Worm (Caenorhabditis elegans) whole organism, L4 larva: ENCODE data around the gene F23H11.2.

Experiments
- F26F4.8 ChIP-seq: fragments of 200-800 bp; sonication (Bioruptor generic); conservative IDR thresholded peaks from 2 replicates; pipeline ENCODE4 v1.3.6; 2022; ENCODE audit warnings: missing genetic modification characterization, missing compliant biosample characterization
- F37D6.2 ChIP-seq: sonication (generic microtip); optimal IDR thresholded peaks from 2 replicates; lab custom pipeline; 2016; ENCODE audit warnings: mild to moderate bottlenecking, missing genetic modification characterization, missing compliant biosample characterization
- F49E8.2 ChIP-seq: sonication (generic microtip); optimal IDR thresholded peaks from 2 replicates; lab custom pipeline; 2016; ENCODE audit warnings: missing compliant biosample characterization, mild to moderate bottlenecking, missing genetic modification characterization, borderline replicate concordance
- R02D3.7 ChIP-seq: fragments of 150-350 bp; sonication (generic microtip); optimal IDR thresholded peaks from 3 replicates; lab custom pipeline; 2014; ENCODE audit warnings: missing biosample characterization, missing genetic modification characterization
- ZK546.5 ChIP-seq, 2 experiments: sonication (generic microtip); optimal IDR thresholded peaks; 2 replicates each; lab custom pipeline; 2017; ENCODE audit warnings: missing biosample characterization in 2 of 2, missing genetic modification characterization in 2 of 2
- aly-2 ChIP-seq: sonication (generic microtip); optimal IDR thresholded peaks from 2 replicates; lab custom pipeline; 2018; ENCODE audit warnings: missing biosample characterization, missing genetic modification characterization
- ama-1 ChIP-seq: fragments of 150-350 bp; optimal IDR thresholded peaks from 2 replicates; lab custom pipeline; 2014; ENCODE audit warnings: inconsistent platforms, mixed read lengths
- ceh-20 ChIP-seq: fragments of 200-800 bp; sonication (Bioruptor generic); IDR thresholded peaks from 2 replicates; pipeline ENCODE4 v1.3.6; 2022; ENCODE audit warnings: missing genetic modification reagents, missing genetic modification characterization, missing compliant biosample characterization
- ceh-28 ChIP-seq: fragments of 150-350 bp; optimal IDR thresholded peaks from 2 replicates; lab custom pipeline; 2014; ENCODE audit warnings: missing biosample characterization, missing genetic modification reagents, missing genetic modification characterization
- ceh-62 ChIP-seq: sonication (generic microtip); optimal IDR thresholded peaks from 2 replicates; lab custom pipeline; 2017; ENCODE audit warnings: missing biosample characterization, missing genetic modification characterization
- cey-2 ChIP-seq: sonication (generic microtip); optimal IDR thresholded peaks from 3 replicates; lab custom pipeline; 2017; ENCODE audit warnings: missing genetic modification characterization, mild to moderate bottlenecking, missing compliant biosample characterization, antibody characterized with exemption, borderline replicate concordance; ENCODE audit not compliant: insufficient read depth
- ctbp-1 ChIP-seq: fragments of 200-800 bp; sonication (Bioruptor generic); IDR thresholded peaks from 2 replicates; pipeline ENCODE4 v1.3.6; 2022; ENCODE audit warnings: missing genetic modification reagents, missing genetic modification characterization, missing compliant biosample characterization
- daf-8 ChIP-seq: fragments of 200-800 bp; sonication (Bioruptor generic); IDR thresholded peaks from 2 replicates; pipeline ENCODE4 v1.3.6; 2022; ENCODE audit warnings: missing genetic modification characterization, missing compliant biosample characterization
- dmd-6 ChIP-seq: fragments of 200-800 bp; sonication (Bioruptor generic); IDR thresholded peaks from 2 replicates; pipeline ENCODE4 v1.3.6; 2022; ENCODE audit warnings: missing genetic modification reagents, missing genetic modification characterization, missing compliant biosample characterization
- dpl-1 ChIP-seq: fragments of 150-350 bp; optimal IDR thresholded peaks from 2 replicates; lab custom pipeline; 2014; ENCODE audit warnings: missing biosample characterization, missing genetic modification reagents, missing genetic modification characterization
- dve-1 ChIP-seq: sonication (generic microtip); optimal IDR thresholded peaks from 2 replicates; lab custom pipeline; 2017; ENCODE audit warnings: antibody characterized with exemption, mild to moderate bottlenecking, missing genetic modification characterization, missing compliant biosample characterization; ENCODE audit not compliant: insufficient read depth
- egl-27 ChIP-seq: sonication (generic microtip); optimal IDR thresholded peaks from 3 replicates; lab custom pipeline; 2017; ENCODE audit warnings: missing biosample characterization, missing genetic modification reagents, missing genetic modification characterization
- egl-43 ChIP-seq: fragments of 200-800 bp; sonication (Bioruptor generic); IDR thresholded peaks from 2 replicates; pipeline ENCODE4 v1.3.6; 2022; ENCODE audit warnings: missing genetic modification reagents, missing genetic modification characterization, missing compliant biosample characterization
- fkh-10 ChIP-seq: fragments of 150-350 bp; optimal IDR thresholded peaks from 2 replicates; lab custom pipeline; 2014; ENCODE audit warnings: missing biosample characterization, missing genetic modification reagents, missing genetic modification characterization
- jun-1 ChIP-seq: fragments of 150-350 bp; optimal IDR thresholded peaks from 2 replicates; lab custom pipeline; 2014; ENCODE audit warnings: missing biosample characterization, missing genetic modification reagents, missing genetic modification characterization
- lin-38 ChIP-seq: fragments of 200-800 bp; sonication (Bioruptor generic); IDR thresholded peaks from 2 replicates; pipeline ENCODE4 v1.3.6; 2022; ENCODE audit warnings: missing genetic modification reagents, missing genetic modification characterization, missing compliant biosample characterization
- lin-39 ChIP-seq: fragments of 150-350 bp; optimal IDR thresholded peaks from 2 replicates; lab custom pipeline; 2014; ENCODE audit warnings: missing biosample characterization, missing genetic modification reagents, missing genetic modification characterization
- madf-9 ChIP-seq: fragments of 200-800 bp; sonication (Bioruptor generic); conservative IDR thresholded peaks from 2 replicates; pipeline ENCODE4 v1.3.6; 2022; ENCODE audit warnings: missing genetic modification reagents, missing genetic modification characterization, missing compliant biosample characterization
- mdt-29 ChIP-seq: fragments of 200-800 bp; sonication (Bioruptor generic); IDR thresholded peaks from 2 replicates; pipeline ENCODE4 v1.3.6; 2022; ENCODE audit warnings: missing genetic modification reagents, missing genetic modification characterization, missing compliant biosample characterization
- mes-2 ChIP-seq: sonication (generic microtip); optimal IDR thresholded peaks from 2 replicates; lab custom pipeline; 2016; ENCODE audit warnings: missing genotype, mild to moderate bottlenecking, missing genetic modification characterization, missing compliant biosample characterization; ENCODE audit not compliant: poor library complexity, severe bottlenecking
- nhr-102 ChIP-seq: sonication (generic microtip); optimal IDR thresholded peaks from 2 replicates; lab custom pipeline; 2016; ENCODE audit warnings: mild to moderate bottlenecking, missing genetic modification characterization, moderate library complexity, missing compliant biosample characterization
- nhr-111 ChIP-seq: fragments of 200-800 bp; sonication (Bioruptor generic); optimal IDR thresholded peaks from 2 replicates; lab custom pipeline; 2018; ENCODE audit warnings: mild to moderate bottlenecking, missing genetic modification characterization, missing compliant biosample characterization
- nhr-41 ChIP-seq: fragments of 200-800 bp; sonication (Bioruptor generic); IDR thresholded peaks from 2 replicates; pipeline ENCODE4 v1.3.6; 2022; ENCODE audit warnings: missing genetic modification reagents, missing genetic modification characterization, missing compliant biosample characterization
- nhr-6 ChIP-seq: fragments of 150-350 bp; optimal IDR thresholded peaks from 2 replicates; lab custom pipeline; 2014; ENCODE audit warnings: missing biosample characterization, missing genetic modification characterization
- nhr-76 ChIP-seq: fragments of 150-350 bp; optimal IDR thresholded peaks from 2 replicates; lab custom pipeline; 2014; ENCODE audit warnings: missing biosample characterization, missing genetic modification characterization
- nhr-77 ChIP-seq: fragments of 150-350 bp; optimal IDR thresholded peaks from 2 replicates; lab custom pipeline; 2014; ENCODE audit warnings: missing biosample characterization, missing genetic modification characterization
- pha-4 ChIP-seq, 2 experiments: fragments of 150-350 bp in 1 of 2; fragments of 200-800 bp in 1 of 2; sonication (Bioruptor generic) in 1 of 2; IDR thresholded peaks in 1 of 2; optimal IDR thresholded peaks in 1 of 2; 2 replicates each; pipeline versions ENCODE4 v1.3.6 to Lab custom; 2014 to 2022; ENCODE audit warnings: missing genetic modification characterization in 2 of 2, missing genetic modification reagents in 2 of 2, missing biosample characterization in 1 of 2, missing compliant biosample characterization in 1 of 2
- pqm-1 ChIP-seq: sonication (generic microtip); optimal IDR thresholded peaks from 2 replicates; lab custom pipeline; 2017; ENCODE audit warnings: missing biosample characterization, missing genetic modification characterization
- rbr-2 ChIP-seq: sonication (generic microtip); optimal IDR thresholded peaks from 2 replicates; lab custom pipeline; 2016; ENCODE audit warnings: missing genotype, missing genetic modification characterization, missing compliant biosample characterization
- set-16 ChIP-seq: fragments of 200-800 bp; sonication (Bioruptor generic); IDR thresholded peaks from 2 replicates; pipeline ENCODE4 v1.3.6; 2022; ENCODE audit warnings: missing genetic modification reagents, missing genetic modification characterization, missing compliant biosample characterization
- snpc-4 ChIP-seq: fragments of 150-350 bp; optimal IDR thresholded peaks from 2 replicates; lab custom pipeline; 2014; ENCODE audit warnings: missing biosample characterization, missing genetic modification characterization
- unc-130 ChIP-seq: sonication (generic microtip); optimal IDR thresholded peaks from 2 replicates; lab custom pipeline; 2016; ENCODE audit warnings: missing genetic modification reagents, missing genetic modification characterization, missing compliant biosample characterization
- unc-62 ChIP-seq, 3 experiments: fragments of 150-350 bp in 1 of 3; sonication (generic microtip); optimal IDR thresholded peaks in 2 of 3; peaks in 1 of 3; 1 replicate in 1 of 3; 2 replicates in 2 of 3; lab custom pipeline; 2014 to 2017; ENCODE audit warnings: missing biosample characterization in 3 of 3, missing genetic modification characterization in 3 of 3, missing genetic modification reagents in 3 of 3, missing genotype in 1 of 3
- ztf-7 ChIP-seq: fragments of 150-350 bp; optimal IDR thresholded peaks from 2 replicates; lab custom pipeline; 2014; ENCODE audit warnings: missing biosample characterization, missing genetic modification characterization

F23H11.2 gene

ce11 chrIII:879634-880033 lies 15.9 kb upstream of the F23H11.2 start, which contains the start of the genes T24C4.5 and ucr-2.3:
TSS of gene T24C4.5 (minus strand) at chrIII:879734.
TSS of gene ucr-2.3 (plus strand) at chrIII:879860.
- TF ChIP-seq mdt-29 (no peak), ama-1 (no peak), ctbp-1 (GFP tag; lab: Robert Waterston, UW) (no peak), nhr-41 (GFP tag; lab: Robert Waterston, UW) (no peak), R02D3.7 (tag; lab: Kevin White, UChicago) (no peak)

ce11 chrIII:880840-881239 lies 14.7 kb upstream of the F23H11.2 start:
- 0 out of 2 replicates have a peak, but pooled peaks have one; percentile 11 for TF ChIP-seq dmd-6 (GFP tag; lab: Robert Waterston, UW)
- no peak for TF ChIP-seq pqm-1
- TF ChIP-seq, all 104 proteins: peak for 1

ce11 chrIII:881460-881859 lies 14.1 kb upstream of the F23H11.2 start:
- TF ChIP-seq ZK546.5 (tag; optimal IDR thresholded peaks at IDR 0.05; lab: Kevin White, UChicago) (no peak), nhr-77 (no peak), aly-2 (tag; lab: Kevin White, UChicago) (no peak), nhr-111 (GFP tag; lab: Kevin White, UChicago) (no peak), set-16 (GFP tag; lab: Robert Waterston, UW) (no peak), snpc-4 (no peak), cey-2 (tag; lab: Kevin White, UChicago) (no peak), lin-38 (GFP tag; lab: Robert Waterston, UW) (peak; percentile 36; the same call in 1 of the 2 replicates), F37D6.2 (tag; lab: Kevin White, UChicago) (no peak), ceh-28 (tag; lab: Kevin White, UChicago) (no peak), rbr-2 (tag; lab: Kevin White, UChicago) (no peak), egl-27 (no peak), ceh-20 (GFP tag; lab: Robert Waterston, UW) (no peak), lin-39 (tag; lab: Kevin White, UChicago) (no peak), madf-9 (GFP tag; lab: Robert Waterston, UW) (no peak), unc-130 (peak; percentile 46), mes-2 (peak; percentile 15)

ce11 chrIII:883595-883994 lies 12.0 kb upstream of the F23H11.2 start:
- TF ChIP-seq dpl-1 (GFP tag; lab: Kevin White, UChicago) = no peak
- no peak for TF ChIP-seq jun-1 (tag; lab: Kevin White, UChicago)
- no peak for TF ChIP-seq F26F4.8 (GFP tag; lab: Robert Waterston, UW)
- TF ChIP-seq nhr-76 (tag; lab: Kevin White, UChicago) = no peak
- no peak for TF ChIP-seq pha-4 (GFP tag; IDR thresholded peaks at IDR 0.05; lab: Robert Waterston, UW)
- TF ChIP-seq pha-4 (tag; optimal IDR thresholded peaks at IDR 0.05; lab: Kevin White, UChicago) = no peak

- no peak for TF ChIP-seq fkh-10
- no peak for TF ChIP-seq nhr-102 (tag; lab: Kevin White, UChicago)
- TF ChIP-seq nhr-6 (tag; lab: Kevin White, UChicago) = no peak
- no peak for TF ChIP-seq unc-62 (GFP tag; optimal IDR thresholded peaks at IDR 0.05 in 1 of 2; lab: Kevin White, UChicago)
- no peak for TF ChIP-seq unc-62 (tag; optimal IDR thresholded peaks at IDR 0.05; lab: Kevin White, UChicago)
- TF ChIP-seq ceh-20 (GFP tag; lab: Robert Waterston, UW) = no peak
- TF ChIP-seq ama-1 = no peak
- no peak for TF ChIP-seq F49E8.2
- no peak for TF ChIP-seq ztf-7
- no peak for TF ChIP-seq daf-8 (GFP tag; lab: Robert Waterston, UW)
- no peak for TF ChIP-seq lin-38 (GFP tag; lab: Robert Waterston, UW)
- no peak for TF ChIP-seq egl-43 (GFP tag; lab: Robert Waterston, UW)
- no peak for TF ChIP-seq dve-1 (tag; lab: Kevin White, UChicago)
- TF ChIP-seq ceh-62 (tag; lab: Kevin White, UChicago) = no peak
These were observed 8.8 kb upstream of the F23H11.2 start, which contains the start of gene zer-1 for ce11 chrIII:886726-887125. TSS of gene zer-1 (minus strand) at chrIII:886793.
